Fruit fly (Drosophila melanogaster): ENCODE data around the gene CG3557.

DNA sequence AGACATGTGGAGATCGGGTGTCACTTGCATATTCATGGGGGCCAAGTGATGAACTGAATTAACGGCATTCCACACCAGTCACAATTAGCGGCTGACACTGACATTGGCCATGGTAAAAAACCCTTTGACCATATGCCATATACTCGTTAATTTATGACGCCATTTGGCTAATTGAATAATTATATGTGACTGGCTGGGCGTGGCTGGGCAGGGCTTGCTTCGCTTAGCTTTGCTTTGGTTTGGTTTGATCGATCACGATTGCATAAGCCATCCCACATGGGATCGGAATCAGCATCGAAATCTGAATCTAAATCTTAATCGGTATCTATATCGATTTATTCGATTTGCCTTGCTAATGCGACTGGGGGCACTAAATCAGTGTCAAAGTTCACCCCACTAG is 44.0 kb upstream of the CG3557 start:
- TF ChIP-seq insv (optimal IDR thresholded peaks at IDR 0.05), result no peak
- no peak for TF ChIP-seq psq (optimal IDR thresholded peaks at IDR 0.05)
- no peak for TF ChIP-seq ttk (optimal IDR thresholded peaks at IDR 0.05)
- TF ChIP-seq h (optimal IDR thresholded peaks at IDR 0.05), result no peak
